Fruit fly (Drosophila melanogaster) whole organism, adult: ENCODE measurements around the gene CG3698.

Experiments
- CG11617 ChIP-seq: fragments of 200-800 bp; sonication (Bioruptor generic); optimal IDR thresholded peaks from 2 replicates; lab custom pipeline; 2017; ENCODE audit warnings: mild to moderate bottlenecking, missing biosample characterization, missing genetic modification reagents, missing genetic modification characterization
- CG12768 ChIP-seq: fragments of 200-800 bp; sonication (Bioruptor generic); optimal IDR thresholded peaks from 2 replicates; lab custom pipeline; 2017; ENCODE audit warnings: missing biosample characterization, missing genetic modification characterization, mild to moderate bottlenecking, moderate library complexity, missing genetic modification reagents
- CG14711 ChIP-seq: fragments of 200-800 bp; sonication (Bioruptor generic); optimal IDR thresholded peaks from 2 replicates; lab custom pipeline; 2018; ENCODE audit warnings: missing biosample characterization, mild to moderate bottlenecking, missing genetic modification characterization, moderate library complexity
- CG1620 ChIP-seq: fragments of 200-800 bp; sonication (Bioruptor generic); optimal IDR thresholded peaks from 2 replicates; lab custom pipeline; 2016; ENCODE audit warnings: missing biosample characterization, missing genetic modification characterization
- CG33017 ChIP-seq: fragments of 200-800 bp; sonication (Bioruptor generic); optimal IDR thresholded peaks from 2 replicates; lab custom pipeline; 2018; ENCODE audit warnings: missing biosample characterization, mild to moderate bottlenecking, missing genetic modification characterization, moderate library complexity
- CG5204 ChIP-seq: fragments of 200-800 bp; sonication (Bioruptor generic); optimal IDR thresholded peaks from 2 replicates; lab custom pipeline; 2016; ENCODE audit warnings: missing biosample characterization, missing genetic modification characterization
- CG7045 ChIP-seq: fragments of 200-800 bp; sonication (Bioruptor generic); optimal IDR thresholded peaks from 2 replicates; lab custom pipeline; 2017; ENCODE audit warnings: missing biosample characterization, mild to moderate bottlenecking, missing genetic modification characterization
- CG7101 ChIP-seq: fragments of 200-800 bp; sonication (Bioruptor generic); optimal IDR thresholded peaks from 2 replicates; lab custom pipeline; 2018; ENCODE audit warnings: missing biosample characterization, mild to moderate bottlenecking, missing genetic modification characterization, moderate library complexity
- Clk ChIP-seq: fragments of 200-800 bp; sonication (Bioruptor generic); optimal IDR thresholded peaks from 2 replicates; lab custom pipeline; 2017; ENCODE audit warnings: missing biosample characterization, missing genetic modification characterization
- Crg-1 ChIP-seq: fragments of 200-800 bp; sonication (Bioruptor generic); optimal IDR thresholded peaks from 2 replicates; lab custom pipeline; 2016; ENCODE audit warnings: missing biosample characterization, missing genetic modification characterization
- Hr96 ChIP-seq: fragments of 200-800 bp; sonication (Bioruptor generic); optimal IDR thresholded peaks from 2 replicates; lab custom pipeline; 2016; ENCODE audit warnings: missing biosample characterization, missing genetic modification characterization
- Mnt ChIP-seq: fragments of 200-800 bp; sonication (Bioruptor generic); optimal IDR thresholded peaks from 2 replicates; lab custom pipeline; 2016; ENCODE audit warnings: missing biosample characterization, mild to moderate bottlenecking, missing genetic modification characterization
- bab1 ChIP-seq: fragments of 200-800 bp; sonication (Bioruptor generic); optimal IDR thresholded peaks from 3 replicates; lab custom pipeline; 2019; ENCODE audit warnings: missing biosample characterization, mild to moderate bottlenecking, missing genetic modification characterization, moderate library complexity
- cic ChIP-seq: fragments of 200-800 bp; sonication (Bioruptor generic); optimal IDR thresholded peaks from 2 replicates; lab custom pipeline; 2017; ENCODE audit warnings: missing biosample characterization, mild to moderate bottlenecking, missing genetic modification characterization, moderate library complexity
- cnc ChIP-seq, 2 experiments: fragments of >200 bp; optimal IDR thresholded peaks; 2 replicates each; lab custom pipeline; 2017
- kay ChIP-seq: fragments of 200-800 bp; sonication (Bioruptor generic); peaks from one replicate; lab custom pipeline; 2016; ENCODE audit warnings: missing biosample characterization, missing genetic modification characterization, borderline replicate concordance
- ovo ChIP-seq: fragments of 200-800 bp; sonication (Bioruptor generic); optimal IDR thresholded peaks from 2 replicates; lab custom pipeline; 2016; ENCODE audit warnings: missing biosample characterization, missing genetic modification characterization
- pad ChIP-seq: fragments of 200-800 bp; sonication (Bioruptor generic); optimal IDR thresholded peaks from 3 replicates; lab custom pipeline; 2017; ENCODE audit warnings: missing biosample characterization, missing genetic modification characterization, mild to moderate bottlenecking, moderate library complexity, missing genetic modification reagents
- tj ChIP-seq: fragments of 200-800 bp; sonication (Bioruptor generic); optimal IDR thresholded peaks from 3 replicates; lab custom pipeline; 2017; ENCODE audit warnings: missing biosample characterization, mild to moderate bottlenecking, missing genetic modification characterization, moderate library complexity
- toe ChIP-seq: fragments of 200-800 bp; sonication (Bioruptor generic); optimal IDR thresholded peaks from 2 replicates; lab custom pipeline; 2016; ENCODE audit warnings: missing biosample characterization, missing genetic modification characterization

CG3698 gene

dm6 chr3L:20815666-20816375 lies 17.6 kb upstream of the CG3698 start, which contains the start of the genes CG3618 and Pka-R1:
TSS of gene CG3618 (minus strand) at chr3L:20816075.
TSS of gene Pka-R1 (plus strand) at chr3L:20816118.
- TF ChIP-seq bab1 (GFP tag; lab: Kevin White, UChicago), result peak; percentile 40
- TF ChIP-seq CG14711 (tag; lab: Kevin White, UChicago), result peak; percentile 25
- TF ChIP-seq CG33017 (tag; lab: Kevin White, UChicago), result peak; percentile 17
- TF ChIP-seq Mnt (GFP tag; lab: Kevin White, UChicago), result peak; percentile 49
- no peak for TF ChIP-seq tj (GFP tag; lab: Kevin White, UChicago)
- peak; percentile 11 for TF ChIP-seq CG12768
- peak; percentile 56 for TF ChIP-seq pad (GFP tag; lab: Kevin White, UChicago)
- no peak for TF ChIP-seq CG7045 (GFP tag; lab: Kevin White, UChicago)
- peak; percentile 28 for TF ChIP-seq cic
- TF ChIP-seq CG7101 (tag; lab: Kevin White, UChicago), result peak; percentile 33

dm6 chr3L:20809088-20809999 lies 11.2 kb upstream of the CG3698 start, which contains the start of the genes CG3634 and HIPP1:
TSS of gene CG3634 (minus strand) at chr3L:20809272.
TSS of gene HIPP1 (plus strand) at chr3L:20809669.
- no peak for TF ChIP-seq CG33017 (tag; lab: Kevin White, UChicago)
- TF ChIP-seq kay (GFP tag; lab: Kevin White, UChicago), result no peak
- TF ChIP-seq cnc (optimal IDR thresholded peaks at IDR 0.05; lab: Kevin White, UChicago), result no peak
- TF ChIP-seq ovo (GFP tag; lab: Kevin White, UChicago), result no peak
- no peak for TF ChIP-seq Clk (GFP tag; lab: Kevin White, UChicago)
- no peak for TF ChIP-seq CG5204 (GFP tag; lab: Kevin White, UChicago)
- no peak for TF ChIP-seq bab1 (GFP tag; lab: Kevin White, UChicago)
- TF ChIP-seq CG7101 (tag; lab: Kevin White, UChicago), result no peak
- TF ChIP-seq CG7045 (GFP tag; lab: Kevin White, UChicago), result no peak
- peak; percentile 6 for TF ChIP-seq Mnt (GFP tag; lab: Kevin White, UChicago)
- no peak for TF ChIP-seq CG1620
- no peak for TF ChIP-seq toe (GFP tag; lab: Kevin White, UChicago)
- TF ChIP-seq pad (GFP tag; lab: Kevin White, UChicago), result no peak
- peak; percentile 16 for TF ChIP-seq CG11617 (GFP tag; lab: Kevin White, UChicago)
- TF ChIP-seq tj (GFP tag; lab: Kevin White, UChicago), result peak; percentile 25
- TF ChIP-seq Crg-1 (GFP tag; lab: Kevin White, UChicago), result no peak
- peak; percentile 48 for TF ChIP-seq CG14711 (tag; lab: Kevin White, UChicago)
- TF ChIP-seq cic, result no peak
- no peak for TF ChIP-seq Hr96 (GFP tag; lab: Kevin White, UChicago)
- no peak for TF ChIP-seq CG12768

- peak; percentile 2 for TF ChIP-seq tj (GFP tag; lab: Kevin White, UChicago)
- TF ChIP-seq CG7045 (GFP tag; lab: Kevin White, UChicago), result no peak
- peak; percentile 23 for TF ChIP-seq bab1 (GFP tag; lab: Kevin White, UChicago)
Observed at dm6 chr3L:20800208-20800607, 2.0 kb upstream of the CG3698 start, which contains the start of gene Spc105R. TSS of gene Spc105R (plus strand) at chr3L:20800410.

dm6 chr3L:20797379-20797778 lies 796 bp downstream of the CG3698 start:
- no peak for TF ChIP-seq CG7101 (tag; lab: Kevin White, UChicago)
- no peak for TF ChIP-seq bab1 (GFP tag; lab: Kevin White, UChicago)
- TF ChIP-seq CG14711 (tag; lab: Kevin White, UChicago), result no peak
- TF ChIP-seq tj (GFP tag; lab: Kevin White, UChicago), result no peak
- TF ChIP-seq CG12768, result no peak
- no peak for TF ChIP-seq Hr96 (GFP tag; lab: Kevin White, UChicago)
- no peak for TF ChIP-seq CG7045 (GFP tag; lab: Kevin White, UChicago)
- no peak for TF ChIP-seq Crg-1 (GFP tag; lab: Kevin White, UChicago)

dm6 chr3L:20796757-20797156 lies 1.4 kb downstream of the CG3698 start:
- TF ChIP-seq cnc (optimal IDR thresholded peaks at IDR 0.05; lab: Kevin White, UChicago) (no peak), CG14711 (tag; lab: Kevin White, UChicago) (no peak), ovo (GFP tag; lab: Kevin White, UChicago) (no peak), CG12768 (no peak), cic (no peak), tj (GFP tag; lab: Kevin White, UChicago) (no peak), Hr96 (GFP tag; lab: Kevin White, UChicago) (no peak), CG7101 (tag; lab: Kevin White, UChicago) (no peak)

- TF ChIP-seq CG7045 (GFP tag; lab: Kevin White, UChicago) (no peak), CG1620 (no peak), cnc (optimal IDR thresholded peaks at IDR 0.05; lab: Kevin White, UChicago) (no peak), toe (GFP tag; lab: Kevin White, UChicago) (no peak), Hr96 (GFP tag; lab: Kevin White, UChicago) (peak; percentile 29), tj (GFP tag; lab: Kevin White, UChicago) (peak; percentile 62), ovo (GFP tag; lab: Kevin White, UChicago) (peak; percentile 13), pad (GFP tag; lab: Kevin White, UChicago) (peak; percentile 34), CG7101 (tag; lab: Kevin White, UChicago) (peak; percentile 10), cic (no peak), Crg-1 (GFP tag; lab: Kevin White, UChicago) (peak; percentile 20), Mnt (GFP tag; lab: Kevin White, UChicago) (peak; percentile 22), bab1 (GFP tag; lab: Kevin White, UChicago) (peak; percentile 43), Clk (GFP tag; lab: Kevin White, UChicago) (no peak), CG11617 (GFP tag; lab: Kevin White, UChicago) (peak; percentile 41), kay (GFP tag; lab: Kevin White, UChicago) (no peak)
Observed at dm6 chr3L:20792693-20793092, 5.5 kb downstream of the CG3698 start, which contains the start of gene Six4. TSS of gene Six4 (minus strand) at chr3L:20792777.
